Worm (Caenorhabditis elegans): ENCODE data around the gene pcdr-1.

- no peak for TF ChIP-seq nhr-237 (tag; optimal IDR thresholded peaks at IDR 0.05)
- TF ChIP-seq ceh-16 (tag; optimal IDR thresholded peaks at IDR 0.05) = no peak
- peak; percentile 64 for TF ChIP-seq jun-1 (tag; optimal IDR thresholded peaks at IDR 0.05)
- no peak for TF ChIP-seq nhr-77 (tag; optimal IDR thresholded peaks at IDR 0.05)
- TF ChIP-seq ztf-11 (tag; optimal IDR thresholded peaks at IDR 0.05) = no peak
- peak; percentile 47 for TF ChIP-seq egl-5 (tag; optimal IDR thresholded peaks at IDR 0.05)
- TF ChIP-seq unc-39 (tag; optimal IDR thresholded peaks at IDR 0.05) = no peak
- no peak for TF ChIP-seq fos-1 (tag; optimal IDR thresholded peaks at IDR 0.05)
- no peak for TF ChIP-seq ceh-82 (tag; optimal IDR thresholded peaks at IDR 0.05)
- no peak for TF ChIP-seq sea-2 (GFP tag; optimal IDR thresholded peaks at IDR 0.05)
- TF ChIP-seq snpc-4 (tag; optimal IDR thresholded peaks at IDR 0.05) = no peak
- no peak for TF ChIP-seq nhr-76 (tag; optimal IDR thresholded peaks at IDR 0.05)
Observed at ce11 chrX:15704579-15705110, 38.1 kb downstream of the pcdr-1 start.

Data from whole organism, L3 larva.